Worm (Caenorhabditis elegans): ENCODE measurements around the gene fcmt-1.

fcmt-1 gene

DNA sequence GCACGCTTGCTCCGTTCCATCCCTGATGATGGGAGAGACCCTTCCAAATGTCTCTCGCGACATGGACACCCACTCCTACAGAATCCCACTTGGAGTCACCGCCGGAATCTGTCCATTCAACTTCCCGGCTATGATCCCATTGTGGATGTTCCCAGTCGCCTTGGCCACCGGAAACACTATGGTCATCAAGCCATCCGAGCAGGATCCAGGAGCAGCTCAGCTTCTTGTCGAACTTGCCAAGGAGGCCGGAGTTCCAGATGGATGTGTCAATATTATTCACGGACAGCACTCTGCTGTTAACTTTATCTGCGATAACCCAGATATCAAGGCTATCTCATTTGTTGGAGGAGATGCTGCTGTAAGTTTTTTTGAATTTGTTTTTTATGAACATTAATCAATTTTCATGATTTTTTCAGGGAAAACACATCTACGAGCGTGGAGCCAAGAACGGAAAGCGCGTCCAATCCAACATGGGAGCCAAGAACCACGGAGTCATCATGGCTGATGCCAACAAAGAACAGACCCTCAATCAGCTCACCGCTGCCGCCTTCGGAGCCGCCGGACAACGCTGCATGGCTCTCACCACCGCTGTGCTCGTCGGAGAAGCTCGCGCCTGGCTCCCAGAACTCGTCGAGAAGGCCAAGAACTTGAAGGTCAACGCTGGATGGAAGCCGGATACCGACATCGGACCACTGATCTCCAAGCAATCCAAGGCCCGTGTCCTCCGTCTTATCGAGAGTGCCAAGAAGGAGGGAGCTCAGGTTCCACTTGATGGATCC is 20.6 kb upstream of the fcmt-1 start:
- no peak for TF ChIP-seq egl-13 (tag; optimal IDR thresholded peaks at IDR 0.05)
- TF ChIP-seq nhr-28 (tag; optimal IDR thresholded peaks at IDR 0.05): no peak
- no peak for TF ChIP-seq ama-1 (optimal IDR thresholded peaks at IDR 0.05)
- no peak for TF ChIP-seq skn-1 (tag; optimal IDR thresholded peaks at IDR 0.05)
- no peak for TF ChIP-seq fkh-4 (tag; optimal IDR thresholded peaks at IDR 0.05; ENCODE audit: borderline replicate concordance)
- TF ChIP-seq ceh-82 (tag; optimal IDR thresholded peaks at IDR 0.05): no peak
- TF ChIP-seq dsc-1 (tag; optimal IDR thresholded peaks at IDR 0.05): no peak
- TF ChIP-seq ztf-11 (tag; optimal IDR thresholded peaks at IDR 0.05): no peak
- no peak for TF ChIP-seq elt-3 (tag; optimal IDR thresholded peaks at IDR 0.05)
- TF ChIP-seq nhr-12 (tag; optimal IDR thresholded peaks at IDR 0.05): no peak
- TF ChIP-seq isw-1 (GFP tag; IDR thresholded peaks at IDR 0.05): no peak
- no peak for TF ChIP-seq ztf-4 (tag; optimal IDR thresholded peaks at IDR 0.05)
- TF ChIP-seq unc-86 (tag; optimal IDR thresholded peaks at IDR 0.05): no peak
- TF ChIP-seq xbp-1 (tag; optimal IDR thresholded peaks at IDR 0.05): no peak
- TF ChIP-seq lin-39 (tag; optimal IDR thresholded peaks at IDR 0.05): no peak
- TF ChIP-seq ces-1 (GFP tag; optimal IDR thresholded peaks at IDR 0.05): no peak

- TF ChIP-seq dpl-1 (GFP tag; optimal IDR thresholded peaks at IDR 0.05) (peak in 2 of 3 experiments; percentile 22 to 38), ztf-4 (tag; optimal IDR thresholded peaks at IDR 0.05) (peak; percentile 45), tbx-2 (tag; optimal IDR thresholded peaks at IDR 0.05) (peak; percentile 47), snu-23 (GFP tag; optimal IDR thresholded peaks at IDR 0.05) (peak; percentile 86), mep-1 (tag; optimal IDR thresholded peaks at IDR 0.05) (peak; percentile 13), blmp-1 (tag; optimal IDR thresholded peaks at IDR 0.05) (peak; percentile 21), hlh-17 (GFP tag; optimal IDR thresholded peaks at IDR 0.05; ENCODE audit: borderline replicate concordance) (no peak), ces-1 (GFP tag; optimal IDR thresholded peaks at IDR 0.05) (no peak), rnt-1 (tag; optimal IDR thresholded peaks at IDR 0.05) (peak; percentile 78), elt-2 (tag; optimal IDR thresholded peaks at IDR 0.05) (peak; percentile 55), nhr-85 (tag) (peak; percentile 64), dsc-1 (tag; optimal IDR thresholded peaks at IDR 0.05) (no peak), ceh-63 (GFP tag; optimal IDR thresholded peaks at IDR 0.05) (no peak), nhr-20 (tag; optimal IDR thresholded peaks at IDR 0.05) (peak; percentile 76), C16A3.4 (tag; optimal IDR thresholded peaks at IDR 0.05) (peak; percentile 46), snpc-4 (tag; optimal IDR thresholded peaks at IDR 0.05) (peak; percentile 32), nhr-19 (GFP tag; conservative IDR thresholded peaks at IDR 0.05) (peak; percentile 70), nhr-90 (tag; optimal IDR thresholded peaks at IDR 0.05; ENCODE audit: poor library complexity) (peak; percentile 46), xbp-1 (tag; optimal IDR thresholded peaks at IDR 0.05) (peak; percentile 29), elt-3 (tag; optimal IDR thresholded peaks at IDR 0.05) (peak in 2 of 6 experiments; percentile 1 to 15), nhr-84 (tag; optimal IDR thresholded peaks at IDR 0.05) (no peak), nhr-47 (tag; optimal IDR thresholded peaks at IDR 0.05) (peak; percentile 24), lin-39 (tag; optimal IDR thresholded peaks at IDR 0.05) (no peak), lin-35 (GFP tag; optimal IDR thresholded peaks at IDR 0.05) (peak; percentile 38 to 68), lin-14 (GFP tag; optimal IDR thresholded peaks at IDR 0.05) (peak; percentile 86), tlp-1 (tag; optimal IDR thresholded peaks at IDR 0.05) (no peak), fos-1 (tag; optimal IDR thresholded peaks at IDR 0.05) (peak; percentile 20), lsy-2 (tag; optimal IDR thresholded peaks at IDR 0.05) (peak; percentile 45 to 72), lir-3 (tag; optimal IDR thresholded peaks at IDR 0.05; ENCODE audit: poor library complexity) (peak; percentile 16), swsn-7 (tag; optimal IDR thresholded peaks at IDR 0.05) (peak; percentile 28), pag-3 (tag; optimal IDR thresholded peaks at IDR 0.05; ENCODE audit: borderline replicate concordance, insufficient read depth) (peak; percentile 40), skn-1 (tag; optimal IDR thresholded peaks at IDR 0.05) (peak; percentile 29), unc-130 (tag; optimal IDR thresholded peaks at IDR 0.05) (peak; percentile 46), mdl-1 (tag; optimal IDR thresholded peaks at IDR 0.05) (peak in 1 of 2 experiments; percentile 94), efl-1 (optimal IDR thresholded peaks at IDR 0.05) (peak; percentile 15 to 30), efl-1 (GFP tag; optimal IDR thresholded peaks at IDR 0.05 in 1 of 2) (no peak), nhr-71 (tag; optimal IDR thresholded peaks at IDR 0.05) (peak; percentile 86), mab-9 (GFP tag; IDR thresholded peaks at IDR 0.05) (no peak)
Observed at ce11 chrII:11728545-11729105, 19.3 kb upstream of the fcmt-1 start, which contains the start of gene alh-8. alh-8 (plus strand) TSS chrII:11729055.

Measured in whole organism, L1 larva.